Worm (Caenorhabditis elegans) whole organism, L1 larva: ENCODE results near the gene ZK1127.3.

Experiments
- F16B12.6 ChIP-seq: fragments of 150-350 bp; optimal IDR thresholded peaks from 2 replicates; lab custom pipeline; 2014; ENCODE audit warnings: missing biosample characterization, missing genetic modification characterization
- aly-2 ChIP-seq: fragments of 150-350 bp; optimal IDR thresholded peaks from 2 replicates; lab custom pipeline; 2014; ENCODE audit warnings: missing biosample characterization, missing genetic modification characterization
- ama-1 ChIP-seq: fragments of 150-350 bp; optimal IDR thresholded peaks from 2 replicates; lab custom pipeline; 2014
- ceh-82 ChIP-seq, 3 experiments: fragments of 150-350 bp in 1 of 3; sonication (generic microtip) in 2 of 3; optimal IDR thresholded peaks; 2 replicates each; lab custom pipeline; 2014 to 2017; ENCODE audit warnings: missing biosample characterization in 3 of 3, missing genetic modification characterization in 3 of 3
- dpl-1 ChIP-seq, 3 experiments: fragments of 150-350 bp in 2 of 3; sonication (generic microtip) in 1 of 3; optimal IDR thresholded peaks; 2 replicates each; lab custom pipeline; 2014 to 2017; ENCODE audit warnings: missing biosample characterization in 3 of 3, missing genetic modification characterization in 3 of 3, missing genetic modification reagents in 3 of 3
- fos-1 ChIP-seq: fragments of 150-350 bp; optimal IDR thresholded peaks from 2 replicates; lab custom pipeline; 2014; ENCODE audit warnings: missing biosample characterization, missing genetic modification characterization
- lin-35 ChIP-seq, 2 experiments: fragments of 150-350 bp; optimal IDR thresholded peaks; 2 replicates each; lab custom pipeline; 2014; ENCODE audit warnings: missing biosample characterization in 2 of 2, missing genetic modification characterization in 2 of 2, missing genetic modification reagents in 2 of 2
- mep-1 ChIP-seq: fragments of 150-350 bp; optimal IDR thresholded peaks from 2 replicates; lab custom pipeline; 2014; ENCODE audit warnings: missing biosample characterization, missing genetic modification characterization
- nhr-47 ChIP-seq: sonication (generic microtip); optimal IDR thresholded peaks from 2 replicates; lab custom pipeline; 2016; ENCODE audit warnings: mild to moderate bottlenecking, missing genetic modification characterization, moderate library complexity, missing compliant biosample characterization
- nhr-90 ChIP-seq: sonication (generic microtip); optimal IDR thresholded peaks from 2 replicates; lab custom pipeline; 2016; ENCODE audit warnings: mild to moderate bottlenecking, missing genetic modification characterization, missing compliant biosample characterization; ENCODE audit not compliant: poor library complexity
- snpc-4 ChIP-seq: fragments of 150-350 bp; optimal IDR thresholded peaks from 2 replicates; lab custom pipeline; 2014; ENCODE audit warnings: missing biosample characterization, missing genetic modification characterization
- sox-4 ChIP-seq: sonication (generic microtip); optimal IDR thresholded peaks from 2 replicates; lab custom pipeline; 2016; ENCODE audit warnings: missing genetic modification characterization, missing compliant biosample characterization
- zag-1 ChIP-seq: fragments of 150-350 bp; optimal IDR thresholded peaks from 2 replicates; lab custom pipeline; 2014; ENCODE audit warnings: missing biosample characterization, missing genetic modification characterization

ce11 chrII:7060791-7061190 lies 5.7 kb downstream of the ZK1127.3 start:
- TF ChIP-seq dpl-1 (GFP tag; optimal IDR thresholded peaks at IDR 0.05; lab: Kevin White, UChicago): no peak
- TF ChIP-seq lin-35 (GFP tag; optimal IDR thresholded peaks at IDR 0.05; lab: Kevin White, UChicago): no peak
- no peak for TF ChIP-seq ama-1 (lab: Kevin White, UChicago)
- TF ChIP-seq snpc-4 (tag; lab: Kevin White, UChicago): no peak
- no peak for TF ChIP-seq nhr-90
- TF ChIP-seq fos-1 (tag; lab: Kevin White, UChicago): no peak
- TF ChIP-seq aly-2 (tag; lab: Kevin White, UChicago): no peak
- no peak for TF ChIP-seq F16B12.6 (tag; lab: Kevin White, UChicago)
- TF ChIP-seq mep-1: no peak
- TF ChIP-seq ceh-82 (tag; optimal IDR thresholded peaks at IDR 0.05; lab: Kevin White, UChicago): no peak
- no peak for TF ChIP-seq sox-4
- TF ChIP-seq nhr-47 (tag; lab: Kevin White, UChicago): no peak
- no peak for TF ChIP-seq zag-1 (tag; lab: Kevin White, UChicago)
